Worm (Caenorhabditis elegans): ENCODE results near the gene K10C2.12.

- TF ChIP-seq aly-2 (tag; optimal IDR thresholded peaks at IDR 0.05) (no peak), daf-12 (tag; optimal IDR thresholded peaks at IDR 0.05) (no peak), pqm-1 (tag; optimal IDR thresholded peaks at IDR 0.05) (no peak), nhr-76 (tag; optimal IDR thresholded peaks at IDR 0.05) (no peak), nhr-28 (tag; optimal IDR thresholded peaks at IDR 0.05) (no peak), ama-1 (optimal IDR thresholded peaks at IDR 0.05) (no peak), nhr-12 (tag; optimal IDR thresholded peaks at IDR 0.05) (no peak), fos-1 (tag; optimal IDR thresholded peaks at IDR 0.05) (no peak), R02D3.7 (tag; optimal IDR thresholded peaks at IDR 0.05) (no peak)
Measured at ce11 chrX:6419113-6419512, 1.5 kb downstream of the K10C2.12 start.

All from whole organism, L3 larva.